Worm (Caenorhabditis elegans) whole organism, dauer: ENCODE results near the gene ZC15.1.

Source experiments
- unc-62 ChIP-seq: sonication (generic microtip); optimal IDR thresholded peaks from 2 replicates; lab custom pipeline; 2017; ENCODE audit warnings: missing biosample characterization, missing genetic modification reagents, missing genetic modification characterization

Gene ZC15.1

DNA sequence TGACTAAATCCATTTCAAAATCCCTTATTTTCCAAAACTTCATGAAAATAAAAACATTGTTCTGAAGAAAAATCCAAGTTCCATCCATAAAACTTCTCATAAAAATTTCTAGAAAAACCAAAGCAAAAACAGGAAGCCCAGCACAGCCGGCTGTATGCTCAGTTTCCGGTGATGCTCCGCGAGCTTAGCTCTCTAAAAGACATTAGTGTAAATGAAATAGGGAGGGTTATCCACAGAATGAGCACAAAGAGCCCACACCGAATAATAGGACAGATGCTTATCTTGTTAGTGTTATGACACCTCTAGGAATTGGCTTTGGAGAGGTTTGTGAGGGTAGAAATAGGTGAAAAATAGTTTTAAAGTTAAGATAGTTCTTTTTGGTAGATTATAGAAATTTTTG is 32.1 kb downstream of the ZC15.1 start:
- TF ChIP-seq unc-62 (GFP tag; lab: Kevin White, UChicago): no peak

DNA sequence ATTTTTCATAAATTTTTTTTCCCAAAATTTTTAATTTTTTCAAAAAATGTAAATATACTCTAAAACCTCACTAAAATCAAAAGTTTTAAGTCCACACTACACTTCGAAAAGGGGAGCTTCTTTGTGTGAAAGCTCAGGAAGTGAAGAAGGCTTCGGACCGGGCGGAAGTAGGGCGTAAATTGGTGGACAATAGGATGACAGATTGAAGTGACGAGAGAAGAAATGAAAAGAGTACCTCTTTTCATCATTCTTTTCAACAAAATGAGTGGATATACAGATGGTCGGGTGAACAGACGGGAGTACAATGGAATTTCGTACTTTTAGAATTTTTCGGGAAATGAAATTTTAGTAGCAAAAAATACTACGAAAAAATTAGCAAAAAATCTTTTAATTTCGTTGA is 33.0 kb downstream of the ZC15.1 start:
- TF ChIP-seq unc-62 (GFP tag; lab: Kevin White, UChicago): no peak

DNA sequence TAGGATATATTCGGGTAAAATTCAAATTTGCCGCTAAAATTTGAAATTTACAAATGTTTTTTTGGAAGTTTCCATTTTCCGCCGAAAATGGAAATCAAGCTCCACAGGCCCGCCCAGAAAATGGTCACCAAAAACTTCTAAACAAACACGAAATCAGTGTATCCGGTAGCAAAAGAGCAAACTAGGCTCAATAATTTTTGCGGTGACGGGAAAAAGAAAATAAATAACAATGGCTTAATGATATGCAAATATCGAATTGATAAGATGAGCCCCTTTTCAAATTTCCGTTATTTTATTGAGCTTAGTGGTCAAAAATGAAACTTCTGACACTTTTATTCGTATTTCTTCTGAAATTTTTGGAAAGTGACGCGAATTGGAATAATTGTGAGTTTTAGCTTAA is 39.0 kb downstream of the ZC15.1 start, which contains the start of gene Y38H6A.3:
TSS of gene Y38H6A.3 (plus strand) at position 301 of the 400 bp plus-strand sequence.
- TF ChIP-seq unc-62 (GFP tag; lab: Kevin White, UChicago): no peak

DNA sequence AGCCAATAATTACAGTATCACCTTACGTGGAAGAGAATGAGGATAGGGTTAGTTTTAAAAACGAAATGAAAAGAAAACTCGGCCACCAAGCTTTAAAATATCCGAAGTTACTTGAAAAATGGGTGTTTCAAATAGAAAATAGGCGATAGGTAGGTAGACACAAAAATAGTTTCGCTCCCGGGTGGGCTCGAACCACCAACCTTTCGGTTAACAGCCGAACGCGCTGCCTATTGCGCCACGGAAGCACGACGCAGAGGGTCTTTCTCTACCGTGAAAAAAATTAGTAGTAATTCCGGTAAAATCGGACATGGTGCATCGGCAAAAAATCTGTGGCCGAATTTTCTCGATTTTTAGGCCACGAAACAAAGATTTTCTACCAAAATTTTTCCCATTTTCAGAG is 41.7 kb downstream of the ZC15.1 start:
- TF ChIP-seq unc-62 (GFP tag; lab: Kevin White, UChicago): no peak

DNA sequence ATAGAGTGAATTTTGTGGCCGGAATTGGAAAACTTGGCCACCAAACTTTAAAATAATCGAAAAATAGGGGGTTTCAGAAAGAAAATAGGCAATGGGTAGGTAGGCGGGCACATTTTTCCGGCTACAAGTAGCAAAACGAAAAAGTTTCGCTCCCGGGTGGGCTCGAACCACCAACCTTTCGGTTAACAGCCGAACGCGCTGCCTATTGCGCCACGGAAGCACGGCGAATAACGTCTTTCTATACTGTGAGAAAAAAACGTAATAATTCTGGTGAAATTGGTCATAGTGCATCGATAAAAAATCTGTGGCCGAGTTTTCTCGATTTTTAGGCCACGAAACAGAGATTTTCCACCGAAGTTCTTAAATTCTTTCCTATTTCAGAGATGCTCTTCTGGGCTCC is 44.5 kb downstream of the ZC15.1 start:
- TF ChIP-seq unc-62 (GFP tag; lab: Kevin White, UChicago): no peak

DNA sequence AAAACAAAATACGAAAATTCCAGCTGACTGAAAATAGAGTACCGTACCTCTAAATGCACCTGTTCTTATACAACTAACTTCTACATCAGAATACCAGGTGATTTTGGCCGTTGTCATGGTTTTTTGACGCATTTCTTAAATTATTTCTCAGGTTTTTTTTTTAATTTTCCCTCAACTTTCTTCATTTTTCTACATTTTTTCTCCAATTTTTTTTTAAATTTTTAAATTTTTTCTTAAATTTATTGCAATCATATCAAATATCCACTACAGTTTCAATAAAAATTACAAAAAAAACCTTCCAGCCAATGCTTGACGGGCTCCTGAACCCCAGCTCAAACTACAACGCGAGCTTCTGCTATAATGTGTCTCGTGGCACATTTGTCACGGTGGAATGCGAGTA is 45.3 kb downstream of the ZC15.1 start, which contains the start of gene K02E2.1:
TSS of gene K02E2.1 (plus strand) at position 301 of the 400 bp plus-strand sequence.
- no peak for TF ChIP-seq unc-62 (GFP tag; lab: Kevin White, UChicago)

DNA sequence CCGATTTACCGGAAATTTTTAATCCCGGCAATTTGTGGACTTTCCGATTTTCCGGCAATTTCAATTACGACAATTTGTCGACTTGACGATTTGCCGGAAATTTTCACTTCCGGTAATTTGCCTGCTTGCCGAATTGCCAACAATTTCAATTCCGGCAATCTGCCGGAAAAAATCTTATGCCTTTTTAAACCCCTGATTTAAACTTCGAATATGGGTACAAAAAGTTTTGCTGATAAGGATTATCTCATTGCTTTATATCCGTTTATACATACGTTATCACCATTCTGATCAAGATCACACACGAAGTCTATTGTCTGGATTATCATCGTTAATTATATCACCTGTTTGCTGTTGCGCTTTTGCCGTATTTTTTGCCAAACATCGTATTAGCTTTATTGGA is 50.6 kb downstream of the ZC15.1 start, which contains the start of gene grd-11:
TSS of gene grd-11 (plus strand) at position 301 of the 400 bp plus-strand sequence.
- TF ChIP-seq unc-62 (GFP tag; lab: Kevin White, UChicago): no peak
